Worm (Caenorhabditis elegans): Measurements from ENCODE around the gene srb-16.

ce11 chrII:5163283-5163682, 12.6 kb upstream of the srb-16 start, which contains the start of gene srb-5:
- no peak for TF ChIP-seq lsy-2 (tag; optimal IDR thresholded peaks at IDR 0.05)
- no peak for TF ChIP-seq blmp-1 (tag; optimal IDR thresholded peaks at IDR 0.05)
- TF ChIP-seq ztf-11 (tag; optimal IDR thresholded peaks at IDR 0.05): no peak
- no peak for TF ChIP-seq unc-62 (GFP tag; optimal IDR thresholded peaks at IDR 0.05)
- TF ChIP-seq flh-1 (GFP tag; optimal IDR thresholded peaks at IDR 0.05): no peak
- no peak for TF ChIP-seq M03D4.4 (tag; optimal IDR thresholded peaks at IDR 0.05)
- TF ChIP-seq nhr-237 (tag; optimal IDR thresholded peaks at IDR 0.05): no peak
- no peak for TF ChIP-seq elt-3 (tag; optimal IDR thresholded peaks at IDR 0.05)
- TF ChIP-seq unc-39 (tag; optimal IDR thresholded peaks at IDR 0.05): no peak
- no peak for TF ChIP-seq snpc-4 (tag; optimal IDR thresholded peaks at IDR 0.05)
- TF ChIP-seq sem-2 (GFP tag; optimal IDR thresholded peaks at IDR 0.05): no peak
- no peak for TF ChIP-seq nhr-28 (tag; optimal IDR thresholded peaks at IDR 0.05)
- TF ChIP-seq mep-1 (tag; optimal IDR thresholded peaks at IDR 0.05): no peak
- TF ChIP-seq elt-1 (tag; optimal IDR thresholded peaks at IDR 0.05; ENCODE audit: borderline replicate concordance, insufficient read depth): no peak

Measured in whole organism, mixed stage, embryonic.